Worm (Caenorhabditis elegans): Measurements from ENCODE around the gene sru-2.

ce11 chrIV:9480936-9481335 lies 5.1 kb upstream of the sru-2 start, which contains the start of gene cng-3:
- TF ChIP-seq unc-62 (GFP tag; optimal IDR thresholded peaks at IDR 0.05) (no peak), nhr-12 (tag; optimal IDR thresholded peaks at IDR 0.05) (no peak), elt-3 (tag; optimal IDR thresholded peaks at IDR 0.05) (no peak), nhr-237 (tag; optimal IDR thresholded peaks at IDR 0.05) (no peak), nhr-76 (tag; optimal IDR thresholded peaks at IDR 0.05) (no peak), mls-2 (tag; optimal IDR thresholded peaks at IDR 0.05) (no peak)
